Worm (Caenorhabditis elegans) whole organism, L2 larva: ENCODE results near the gene F01F1.11.

Source experiments
- C34F6.9 ChIP-seq: fragments of 150-350 bp; optimal IDR thresholded peaks from 2 replicates; lab custom pipeline; 2014; ENCODE audit warnings: missing biosample characterization, missing genetic modification characterization
- F13H6.1 ChIP-seq: sonication (generic microtip); optimal IDR thresholded peaks from 2 replicates; lab custom pipeline; 2016; ENCODE audit warnings: missing genetic modification characterization, missing compliant biosample characterization
- R02D3.7 ChIP-seq: fragments of 150-350 bp; optimal IDR thresholded peaks from 2 replicates; lab custom pipeline; 2014; ENCODE audit warnings: missing biosample characterization, missing genetic modification characterization
- Y55F3AM.14 ChIP-seq: fragments of 200-800 bp; sonication (Bioruptor generic); optimal IDR thresholded peaks from 2 replicates; lab custom pipeline; 2018; ENCODE audit warnings: mild to moderate bottlenecking, missing genetic modification characterization, missing compliant biosample characterization
- ZK546.5 ChIP-seq: sonication (generic microtip); optimal IDR thresholded peaks from 2 replicates; lab custom pipeline; 2017; ENCODE audit warnings: missing biosample characterization, missing genetic modification characterization
- alr-1 ChIP-seq: fragments of 150-350 bp; optimal IDR thresholded peaks from 2 replicates; lab custom pipeline; 2014; ENCODE audit warnings: missing biosample characterization, missing genetic modification characterization
- aly-2 ChIP-seq: fragments of 150-350 bp; optimal IDR thresholded peaks from 2 replicates; lab custom pipeline; 2014; ENCODE audit warnings: missing biosample characterization, missing genetic modification characterization
- ama-1 ChIP-seq: fragments of 150-350 bp; optimal IDR thresholded peaks from 2 replicates; lab custom pipeline; 2018; ENCODE audit warnings: inconsistent platforms
- blmp-1 ChIP-seq: sonication (generic microtip); optimal IDR thresholded peaks from 2 replicates; lab custom pipeline; 2017; ENCODE audit warnings: missing genetic modification characterization, mild to moderate bottlenecking, missing compliant biosample characterization, antibody characterized with exemption, moderate library complexity; ENCODE audit not compliant: insufficient read depth
- ceh-16 ChIP-seq: fragments of 150-350 bp; optimal IDR thresholded peaks from 2 replicates; lab custom pipeline; 2014; ENCODE audit warnings: missing biosample characterization, missing genetic modification characterization
- ceh-82 ChIP-seq: fragments of 150-350 bp; optimal IDR thresholded peaks from 2 replicates; lab custom pipeline; 2014; ENCODE audit warnings: missing biosample characterization, missing genetic modification characterization
- crh-2 ChIP-seq: sonication (generic microtip); optimal IDR thresholded peaks from 2 replicates; lab custom pipeline; 2017; ENCODE audit warnings: missing biosample characterization, missing genetic modification characterization
- dmd-4 ChIP-seq: sonication (generic microtip); optimal IDR thresholded peaks from 2 replicates; lab custom pipeline; 2017; ENCODE audit warnings: missing biosample characterization, missing genetic modification characterization
- egl-27 ChIP-seq: sonication (generic microtip); optimal IDR thresholded peaks from 3 replicates; lab custom pipeline; 2017; ENCODE audit warnings: missing biosample characterization, missing genetic modification reagents, missing genetic modification characterization
- elt-1 ChIP-seq: fragments of 150-350 bp; optimal IDR thresholded peaks from 2 replicates; lab custom pipeline; 2014; ENCODE audit warnings: missing biosample characterization, missing genetic modification characterization
- elt-3 ChIP-seq: sonication (generic microtip); optimal IDR thresholded peaks from 2 replicates; lab custom pipeline; 2017; ENCODE audit warnings: missing biosample characterization, missing genetic modification characterization
- fos-1 ChIP-seq: fragments of 150-350 bp; optimal IDR thresholded peaks from 2 replicates; lab custom pipeline; 2014; ENCODE audit warnings: missing biosample characterization, missing genetic modification characterization
- gmeb-1 ChIP-seq: fragments of 150-350 bp; optimal IDR thresholded peaks from 2 replicates; lab custom pipeline; 2014; ENCODE audit warnings: missing biosample characterization, missing genetic modification characterization
- lin-11 ChIP-seq: fragments of 150-350 bp; sonication (generic microtip); optimal IDR thresholded peaks from 2 replicates; lab custom pipeline; 2014; ENCODE audit warnings: missing biosample characterization, missing genetic modification characterization, inconsistent platforms, mixed read lengths
- lin-13 ChIP-seq: fragments of 150-350 bp; optimal IDR thresholded peaks from 2 replicates; lab custom pipeline; 2014; ENCODE audit warnings: missing biosample characterization, missing genetic modification reagents, missing genetic modification characterization
- mbf-1 ChIP-seq: sonication (generic microtip); optimal IDR thresholded peaks from 2 replicates; lab custom pipeline; 2017; ENCODE audit warnings: missing biosample characterization, missing genetic modification characterization
- nhr-10 ChIP-seq: sonication (generic microtip); optimal IDR thresholded peaks from 2 replicates; lab custom pipeline; 2017; ENCODE audit warnings: missing biosample characterization, missing genetic modification characterization
- nhr-129 ChIP-seq: fragments of 150-350 bp; optimal IDR thresholded peaks from 2 replicates; lab custom pipeline; 2014; ENCODE audit warnings: missing biosample characterization, missing genetic modification characterization
- nhr-237 ChIP-seq: fragments of 150-350 bp; optimal IDR thresholded peaks from 2 replicates; lab custom pipeline; 2014; ENCODE audit warnings: missing biosample characterization, missing genetic modification characterization
- nhr-25 ChIP-seq: fragments of 150-350 bp; sonication (generic microtip); optimal IDR thresholded peaks from 3 replicates; lab custom pipeline; 2014; ENCODE audit warnings: missing biosample characterization, missing genetic modification characterization
- sem-4 ChIP-seq: fragments of 150-350 bp; optimal IDR thresholded peaks from 2 replicates; lab custom pipeline; 2014; ENCODE audit warnings: missing biosample characterization, missing genetic modification reagents, missing genetic modification characterization
- sma-3 ChIP-seq: sonication (generic microtip); optimal IDR thresholded peaks from 2 replicates; lab custom pipeline; 2016; ENCODE audit warnings: missing genetic modification reagents, missing genetic modification characterization, missing compliant biosample characterization
- unc-39 ChIP-seq: fragments of 150-350 bp; optimal IDR thresholded peaks from 2 replicates; lab custom pipeline; 2014; ENCODE audit warnings: missing biosample characterization, missing genetic modification characterization
- unc-55 ChIP-seq: fragments of 150-350 bp; sonication (generic microtip); optimal IDR thresholded peaks from 3 replicates; lab custom pipeline; 2014; ENCODE audit warnings: missing biosample characterization, missing genetic modification reagents, missing genetic modification characterization
- unc-62 ChIP-seq: fragments of 150-350 bp; optimal IDR thresholded peaks from 2 replicates; lab custom pipeline; 2014; ENCODE audit warnings: missing biosample characterization, missing genetic modification reagents, missing genetic modification characterization
- zag-1 ChIP-seq: fragments of 150-350 bp; optimal IDR thresholded peaks from 2 replicates; lab custom pipeline; 2014; ENCODE audit warnings: missing biosample characterization, missing genetic modification characterization
- ztf-1 ChIP-seq: fragments of 200-800 bp; sonication (Bioruptor generic); conservative IDR thresholded peaks from 2 replicates; pipeline ENCODE4 v1.3.6; 2022; ENCODE audit warnings: missing genetic modification characterization, missing compliant biosample characterization
- ztf-11 ChIP-seq: sonication (generic microtip); optimal IDR thresholded peaks from 2 replicates; lab custom pipeline; 2017; ENCODE audit warnings: missing biosample characterization, missing genetic modification characterization
- ztf-4 ChIP-seq: fragments of 150-350 bp; optimal IDR thresholded peaks from 2 replicates; lab custom pipeline; 2014; ENCODE audit warnings: missing biosample characterization, missing genetic modification characterization

The F01F1.11 gene

DNA sequence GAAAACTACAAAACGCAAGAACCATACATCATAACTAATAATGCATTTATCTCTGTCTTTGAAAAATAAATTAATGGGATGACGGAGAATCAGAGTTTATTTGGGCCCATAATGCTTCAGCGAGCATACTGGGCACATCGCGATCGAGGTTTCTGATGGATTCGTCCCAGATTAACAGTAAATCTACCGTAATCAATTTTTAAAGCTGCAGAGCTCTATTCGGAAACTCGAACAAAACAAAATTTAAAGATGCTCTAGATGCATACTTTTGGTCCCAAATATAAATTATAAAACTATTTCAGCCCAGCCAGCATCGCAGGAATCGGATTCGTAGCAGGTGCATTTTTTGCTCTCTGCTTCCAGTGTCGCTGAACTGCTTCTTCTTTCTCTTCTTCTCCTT is 43.6 kb downstream of the F01F1.11 start:
- no peak for TF ChIP-seq fos-1
- TF ChIP-seq Y55F3AM.14 (GFP tag; lab: Kevin White, UChicago), result no peak
- no peak for TF ChIP-seq ceh-16 (tag; lab: Kevin White, UChicago)
- no peak for TF ChIP-seq sma-3 (GFP tag; lab: Kevin White, UChicago)
- TF ChIP-seq unc-39 (tag; lab: Kevin White, UChicago), result no peak
- TF ChIP-seq nhr-237 (tag; lab: Kevin White, UChicago), result no peak
- TF ChIP-seq nhr-25, result no peak
- no peak for TF ChIP-seq ztf-1 (GFP tag; lab: Robert Waterston, UW)
- TF ChIP-seq aly-2 (tag; lab: Kevin White, UChicago), result no peak
- no peak for TF ChIP-seq F13H6.1 (tag; lab: Kevin White, UChicago)
- TF ChIP-seq mbf-1 (tag; lab: Kevin White, UChicago), result no peak
- no peak for TF ChIP-seq nhr-10 (tag; lab: Kevin White, UChicago)

DNA sequence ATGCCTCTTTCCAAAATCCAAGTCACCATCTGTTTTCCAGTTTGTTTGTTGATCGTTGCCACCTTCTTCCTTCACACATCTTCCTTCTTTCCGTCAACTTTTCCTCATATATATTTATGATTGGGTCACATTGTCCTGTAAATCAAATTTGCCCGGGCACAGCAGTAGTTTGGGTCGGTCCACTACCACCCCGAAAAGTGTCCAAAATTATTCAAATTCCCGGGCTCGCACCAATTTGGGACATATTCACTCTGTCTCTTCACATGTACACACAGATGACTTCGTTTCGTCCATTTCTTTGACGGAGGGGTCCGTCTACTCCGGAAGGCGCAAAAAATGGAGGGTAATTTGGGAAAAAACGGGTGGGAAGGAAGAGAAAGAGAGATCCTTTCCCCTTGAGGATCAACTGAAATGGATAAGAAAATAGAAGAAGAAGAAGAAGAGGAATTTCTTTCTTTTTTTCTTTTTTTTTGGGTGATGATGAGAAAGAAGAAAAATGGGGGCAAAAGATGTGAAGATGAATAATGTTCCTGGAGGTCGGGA is 44.7 kb downstream of the F01F1.11 start:
- TF ChIP-seq elt-3 (no peak), fos-1 (no peak), zag-1 (peak; percentile 3), ceh-16 (tag; lab: Kevin White, UChicago) (no peak), alr-1 (tag; lab: Kevin White, UChicago) (no peak), nhr-129 (no peak), lin-11 (tag; lab: Kevin White, UChicago) (no peak), crh-2 (tag; lab: Kevin White, UChicago) (no peak), mbf-1 (tag; lab: Kevin White, UChicago) (no peak), blmp-1 (tag; lab: Kevin White, UChicago) (no peak), F13H6.1 (tag; lab: Kevin White, UChicago) (peak; percentile 48), C34F6.9 (tag; lab: Kevin White, UChicago) (peak; percentile 15)

- no peak for TF ChIP-seq aly-2 (tag; lab: Kevin White, UChicago)
- no peak for TF ChIP-seq lin-13 (GFP tag; lab: Kevin White, UChicago)
- peak; percentile 4 for TF ChIP-seq crh-2 (tag; lab: Kevin White, UChicago)
- no peak for TF ChIP-seq egl-27 (tag; lab: Kevin White, UChicago)
- no peak for TF ChIP-seq ama-1
- TF ChIP-seq unc-55 (GFP tag; lab: Kevin White, UChicago), result peak; percentile 3
- no peak for TF ChIP-seq blmp-1 (tag; lab: Kevin White, UChicago)
- peak; percentile 18 for TF ChIP-seq zag-1
- TF ChIP-seq, all 48 proteins: peak for 3
These were observed 47.2 kb downstream of the F01F1.11 start for ce11 chrIII:5824450-5824972.

ce11 chrIII:5823617-5824016 is 48.1 kb downstream of the F01F1.11 start, which contains the start of gene R12B2.8:
Gene R12B2.8 (plus strand): TSS chrIII:5823917.
- TF ChIP-seq ZK546.5 (tag; lab: Kevin White, UChicago), result no peak
- no peak for TF ChIP-seq F13H6.1 (tag; lab: Kevin White, UChicago)
- no peak for TF ChIP-seq sem-4
- no peak for TF ChIP-seq dmd-4 (tag; lab: Kevin White, UChicago)
- no peak for TF ChIP-seq nhr-129
- TF ChIP-seq ztf-11, result no peak
- no peak for TF ChIP-seq R02D3.7 (tag; lab: Kevin White, UChicago)
- no peak for TF ChIP-seq ceh-16 (tag; lab: Kevin White, UChicago)
- no peak for TF ChIP-seq nhr-237 (tag; lab: Kevin White, UChicago)
- no peak for TF ChIP-seq ceh-82 (tag; lab: Kevin White, UChicago)

DNA sequence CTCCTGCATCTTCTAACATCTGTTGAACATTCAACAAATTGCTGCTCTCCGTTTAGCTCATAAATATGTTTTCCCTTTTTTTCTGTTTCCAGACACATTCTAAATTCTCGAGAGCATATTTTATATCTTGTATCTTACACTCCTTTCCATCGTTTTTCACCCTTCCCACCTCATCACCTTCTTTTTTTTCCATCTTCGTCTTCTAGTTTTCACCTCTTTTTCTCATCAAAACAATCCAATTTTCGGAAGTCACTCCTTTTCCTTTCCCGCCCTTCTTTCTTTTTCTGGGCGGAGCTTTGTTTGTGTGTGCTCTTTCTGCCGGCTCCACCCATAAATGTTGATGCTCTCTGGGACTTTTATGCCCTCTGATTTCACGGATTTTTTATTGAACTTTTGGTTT is 48.9 kb downstream of the F01F1.11 start:
- no peak for TF ChIP-seq lin-13 (GFP tag; lab: Kevin White, UChicago)
- TF ChIP-seq ceh-16 (tag; lab: Kevin White, UChicago), result no peak
- TF ChIP-seq nhr-25, result no peak
- no peak for TF ChIP-seq ztf-4 (tag; lab: Kevin White, UChicago)
- no peak for TF ChIP-seq gmeb-1 (tag; lab: Kevin White, UChicago)
- TF ChIP-seq zag-1, result no peak
- TF ChIP-seq unc-62 (GFP tag; lab: Kevin White, UChicago), result no peak
- TF ChIP-seq alr-1 (tag; lab: Kevin White, UChicago), result no peak
- TF ChIP-seq elt-1 (tag; lab: Kevin White, UChicago), result no peak
